Fruit fly (Drosophila melanogaster) whole organism: Measurements from ENCODE around the gene B-H2.

Experiments used
- CG8478 ChIP-seq: fragments of >200 bp; optimal IDR thresholded peaks from 2 replicates; lab custom pipeline; 2018; ENCODE audit warnings: inconsistent platforms
- Dll ChIP-seq: fragments of >200 bp; optimal IDR thresholded peaks from 2 replicates; lab custom pipeline; 2017
- EcR ChIP-seq, 2 experiments: fragments of >200 bp; optimal IDR thresholded peaks; 2 replicates each; lab custom pipeline; 2017; ENCODE audit warnings: missing biosample characterization in 2 of 2, missing genetic modification characterization in 2 of 2, missing genetic modification reagents in 2 of 2
- pan ChIP-seq: fragments of >200 bp; optimal IDR thresholded peaks from 2 replicates; lab custom pipeline; 2017
- psq ChIP-seq: fragments of >200 bp; optimal IDR thresholded peaks from 2 replicates; lab custom pipeline; 2017
- usp ChIP-seq: fragments of >200 bp; optimal IDR thresholded peaks from 2 replicates; lab custom pipeline; 2017; ENCODE audit warnings: missing biosample characterization, missing genetic modification characterization, mixed read lengths

DNA sequence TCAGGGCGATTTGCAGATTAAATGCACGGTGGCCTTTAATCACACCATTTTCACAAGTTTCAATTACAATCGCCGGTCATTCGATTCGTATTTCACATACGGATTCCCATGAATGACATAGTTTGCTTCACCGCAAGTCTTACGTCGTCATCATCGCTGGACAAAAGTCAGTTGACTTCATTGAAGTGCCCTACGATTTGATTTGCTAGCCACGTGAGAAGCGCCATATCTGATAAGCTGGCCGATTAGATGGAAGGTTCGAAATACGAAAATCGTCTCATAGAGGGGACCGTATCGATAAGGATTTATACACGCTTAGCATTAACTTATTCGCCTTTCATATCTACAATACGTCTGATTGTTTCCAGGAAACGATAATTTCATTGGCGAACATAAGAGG lies 29.3 kb upstream of the B-H2 start:
- no peak for TF ChIP-seq usp (GFP tag; lab: Kevin White, UChicago)
- no peak for TF ChIP-seq EcR (GFP tag; optimal IDR thresholded peaks at IDR 0.05; lab: Kevin White, UChicago)
- TF ChIP-seq pan (lab: Kevin White, UChicago) = no peak
- TF ChIP-seq psq (lab: Kevin White, UChicago) = no peak
- no peak for TF ChIP-seq CG8478 (lab: Kevin White, UChicago)
- no peak for TF ChIP-seq Dll (lab: Kevin White, UChicago)
